Worm (Caenorhabditis elegans): ENCODE results near the gene Y116A8C.467.
"Not testable (repeated sequence)": the region's sequence is repeated elsewhere in the genome, so short reads cannot be mapped to it uniquely, and the experiment has no call there.

The Y116A8C.467 gene

DNA sequence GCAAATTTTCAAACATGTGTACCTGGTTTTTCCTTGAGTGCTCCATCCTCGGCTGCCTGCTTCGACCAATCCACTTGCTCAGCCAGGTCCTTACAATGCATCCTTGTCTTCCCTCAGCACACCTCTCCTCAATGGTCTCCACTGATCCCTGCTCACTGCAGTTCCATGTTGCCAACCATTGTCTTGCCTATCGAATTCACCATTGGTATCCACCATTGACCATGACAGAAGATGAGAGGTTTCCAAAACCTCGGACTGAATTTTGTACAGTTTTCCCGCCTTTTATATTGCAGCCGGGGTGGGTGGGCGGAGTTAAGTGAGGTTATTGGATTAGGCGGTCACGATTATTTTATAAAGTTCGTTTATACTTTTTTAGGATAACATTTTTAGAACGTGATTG lies at the start of gene Y116A8C.467:
Y116A8C.467 (minus strand) TSS at position 101 of the 400 bp plus-strand sequence.
- TF ChIP-seq zag-1, R02D3.7, ztf-11 (tag; optimal IDR thresholded peaks at IDR 0.05): not testable (repeated sequence)

ce11 chrIV:17111813-17112212 lies 48.2 kb upstream of the Y116A8C.467 start, which contains the start of gene Y116A8C.33:
Gene Y116A8C.33 (plus strand): TSS chrIV:17112113.
- no peak for TF ChIP-seq mab-5 (tag; optimal IDR thresholded peaks at IDR 0.05)
- TF ChIP-seq peb-1 (tag; optimal IDR thresholded peaks at IDR 0.05) = no peak
- no peak for TF ChIP-seq nhr-6 (tag; optimal IDR thresholded peaks at IDR 0.05)
- TF ChIP-seq crh-2 (tag; optimal IDR thresholded peaks at IDR 0.05) = no peak
- no peak for TF ChIP-seq ztf-4 (tag; optimal IDR thresholded peaks at IDR 0.05)
- no peak for TF ChIP-seq mdl-1 (tag; optimal IDR thresholded peaks at IDR 0.05)
- no peak for TF ChIP-seq gmeb-1 (tag; optimal IDR thresholded peaks at IDR 0.05)
- TF ChIP-seq lsy-2 (tag; optimal IDR thresholded peaks at IDR 0.05) = no peak
- TF ChIP-seq C34F6.9 (tag; optimal IDR thresholded peaks at IDR 0.05) = no peak
- no peak for TF ChIP-seq nhr-23 (tag; optimal IDR thresholded peaks at IDR 0.05)
- TF ChIP-seq mbf-1 (tag; optimal IDR thresholded peaks at IDR 0.05) = no peak
- no peak for TF ChIP-seq unc-62 (GFP tag; optimal IDR thresholded peaks at IDR 0.05)
- TF ChIP-seq unc-39 (tag; optimal IDR thresholded peaks at IDR 0.05) = no peak
- no peak for TF ChIP-seq alr-1 (tag; optimal IDR thresholded peaks at IDR 0.05)
- no peak for TF ChIP-seq Y55F3AM.14 (GFP tag; optimal IDR thresholded peaks at IDR 0.05)
- no peak for TF ChIP-seq sma-9 (GFP tag; optimal IDR thresholded peaks at IDR 0.05)
- TF ChIP-seq sma-9 (tag; optimal IDR thresholded peaks at IDR 0.05) = no peak
- TF ChIP-seq ztf-1 (GFP tag; conservative IDR thresholded peaks at IDR 0.05) = no peak
- no peak for TF ChIP-seq lin-13 (GFP tag; optimal IDR thresholded peaks at IDR 0.05)

DNA sequence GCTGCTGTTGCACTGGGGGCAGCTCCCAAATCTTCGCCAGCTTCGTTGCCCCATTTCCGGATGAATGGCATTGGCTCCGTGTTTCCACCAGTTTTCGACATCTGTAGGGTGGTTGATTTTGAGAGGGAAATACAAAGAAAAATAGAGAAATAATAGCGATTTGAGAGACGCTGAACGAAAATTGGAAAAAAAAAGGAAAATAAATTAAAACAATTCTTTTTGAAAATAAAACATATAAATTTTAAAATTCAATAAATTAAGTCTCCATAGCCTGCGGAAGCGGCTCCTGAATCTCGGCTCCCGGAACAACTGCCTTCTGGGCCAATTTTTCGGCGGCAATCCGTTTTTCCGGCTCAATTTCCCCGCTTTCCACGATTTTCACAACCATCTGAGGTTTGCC lies 47.3 kb upstream of the Y116A8C.467 start, which contains the start of gene sfa-1:
sfa-1 (minus strand) TSS at position 101 of the 400 bp plus-strand sequence.
- TF ChIP-seq gmeb-1 (tag; optimal IDR thresholded peaks at IDR 0.05) = no peak
- TF ChIP-seq sem-4 (tag; optimal IDR thresholded peaks at IDR 0.05) = no peak
- TF ChIP-seq zag-1 (tag; optimal IDR thresholded peaks at IDR 0.05) = no peak
- TF ChIP-seq lin-11 (tag; optimal IDR thresholded peaks at IDR 0.05) = no peak
- TF ChIP-seq unc-55 (GFP tag; optimal IDR thresholded peaks at IDR 0.05) = no peak

- TF ChIP-seq snpc-4 (tag; optimal IDR thresholded peaks at IDR 0.05) (no peak), fos-1 (tag; optimal IDR thresholded peaks at IDR 0.05) (no peak), lin-11 (tag; optimal IDR thresholded peaks at IDR 0.05) (no peak), lsy-2 (tag; optimal IDR thresholded peaks at IDR 0.05) (no peak), egl-27 (tag; optimal IDR thresholded peaks at IDR 0.05) (no peak), zag-1 (tag; optimal IDR thresholded peaks at IDR 0.05) (no peak), alr-1 (tag; optimal IDR thresholded peaks at IDR 0.05) (no peak), nhr-129 (tag; optimal IDR thresholded peaks at IDR 0.05) (no peak), nhr-6 (tag; optimal IDR thresholded peaks at IDR 0.05) (no peak), ama-1 (optimal IDR thresholded peaks at IDR 0.05) (no peak)
These were observed 45.8 kb upstream of the Y116A8C.467 start for ce11 chrIV:17109436-17109835.

- TF ChIP-seq C34F6.9 (tag; optimal IDR thresholded peaks at IDR 0.05) (no peak), ztf-4 (tag; optimal IDR thresholded peaks at IDR 0.05) (no peak), ceh-82 (tag; optimal IDR thresholded peaks at IDR 0.05) (no peak), nhr-21 (tag; optimal IDR thresholded peaks at IDR 0.05) (no peak), ama-1 (optimal IDR thresholded peaks at IDR 0.05) (no peak), snpc-4 (tag; optimal IDR thresholded peaks at IDR 0.05) (no peak), R02D3.7 (tag; optimal IDR thresholded peaks at IDR 0.05) (no peak), sma-9 (GFP tag; optimal IDR thresholded peaks at IDR 0.05) (no peak), sma-9 (tag; optimal IDR thresholded peaks at IDR 0.05) (no peak), fos-1 (tag; optimal IDR thresholded peaks at IDR 0.05) (no peak), nhr-129 (tag; optimal IDR thresholded peaks at IDR 0.05) (no peak), nhr-77 (tag; optimal IDR thresholded peaks at IDR 0.05) (no peak), elt-3 (tag; optimal IDR thresholded peaks at IDR 0.05) (no peak)
These were observed 45.2 kb upstream of the Y116A8C.467 start for ce11 chrIV:17108805-17109204.

DNA sequence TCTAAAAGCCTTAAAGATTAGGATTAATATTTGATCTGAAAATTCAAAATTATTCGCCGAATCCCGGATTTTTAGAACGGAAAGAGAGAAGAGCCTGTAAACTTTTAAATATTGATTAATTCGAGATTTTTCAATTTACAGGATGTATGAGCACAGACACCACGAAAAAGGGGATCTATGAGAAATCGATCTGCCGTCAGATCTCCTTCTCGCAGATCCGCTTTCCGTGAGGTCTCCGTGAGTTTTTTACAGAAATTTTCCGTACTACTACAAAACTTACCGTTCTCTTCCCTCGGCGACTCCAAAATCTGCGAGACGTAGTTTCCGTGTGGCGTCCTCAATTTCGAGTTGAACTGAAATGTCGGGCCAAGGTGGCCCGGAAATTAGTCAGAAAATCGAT lies 44.6 kb upstream of the Y116A8C.467 start:
- TF ChIP-seq ZK546.5 (tag; optimal IDR thresholded peaks at IDR 0.05) (no peak), peb-1 (tag; optimal IDR thresholded peaks at IDR 0.05) (no peak), mab-5 (tag; optimal IDR thresholded peaks at IDR 0.05) (no peak), blmp-1 (tag; optimal IDR thresholded peaks at IDR 0.05; ENCODE audit: insufficient read depth) (no peak), nhr-23 (tag; optimal IDR thresholded peaks at IDR 0.05) (no peak), C34F6.9 (tag; optimal IDR thresholded peaks at IDR 0.05) (no peak), Y55F3AM.14 (GFP tag; optimal IDR thresholded peaks at IDR 0.05) (no peak), nhr-25 (tag; optimal IDR thresholded peaks at IDR 0.05) (no peak), ama-1 (optimal IDR thresholded peaks at IDR 0.05) (no peak)

All from whole organism, L2 larva.